Fruit fly (Drosophila melanogaster) Kc167 (cell line): ENCODE data around the gene CG33766.
"Not testable (repeated sequence)": the region's sequence is repeated elsewhere in the genome, so short reads cannot be mapped to it uniquely, and the experiment has no call there.

Experiments
- Myc ChIP-seq: fragments of >200 bp; optimal IDR thresholded peaks from 2 replicates; lab custom pipeline; 2017; ENCODE audit warnings: missing external identifiers
- Sin3A ChIP-seq: fragments of >200 bp; optimal IDR thresholded peaks from 2 replicates; lab custom pipeline; 2018; ENCODE audit warnings: missing external identifiers
- h ChIP-seq: fragments of >200 bp; optimal IDR thresholded peaks from 3 replicates; lab custom pipeline; 2018; ENCODE audit warnings: missing external identifiers
- insv ChIP-seq: fragments of >200 bp; optimal IDR thresholded peaks from 3 replicates; lab custom pipeline; 2018; ENCODE audit warnings: missing external identifiers
- psq ChIP-seq: fragments of >200 bp; optimal IDR thresholded peaks from 2 replicates; lab custom pipeline; 2017; ENCODE audit warnings: missing external identifiers
- ttk ChIP-seq: sonication (Bioruptor generic); optimal IDR thresholded peaks from 2 replicates; lab custom pipeline; 2017; ENCODE audit warnings: missing external identifiers

Gene CG33766

dm6 chr3L:22648372-22648771, 2.9 kb downstream of the CG33766 start, which contains the start of gene CG33770:
CG33770 (plus strand) TSS chr3L:22648672.
- no peak for TF ChIP-seq Sin3A (lab: Kevin White, UChicago)
- TF ChIP-seq psq (lab: Kevin White, UChicago): no peak
- no peak for TF ChIP-seq ttk (lab: Kevin White, UChicago)
- no peak for TF ChIP-seq Myc
- TF ChIP-seq h (lab: Kevin White, UChicago): no peak
- TF ChIP-seq insv: no peak

dm6 chr3L:22649096-22649495, 3.7 kb downstream of the CG33766 start, which contains the start of gene CG33771:
CG33771 (plus strand) TSS chr3L:22649396.
- no peak for TF ChIP-seq Sin3A (lab: Kevin White, UChicago)
- TF ChIP-seq Myc: no peak
- no peak for TF ChIP-seq h (lab: Kevin White, UChicago)
- TF ChIP-seq insv: no peak
- no peak for TF ChIP-seq ttk (lab: Kevin White, UChicago)
- TF ChIP-seq psq (lab: Kevin White, UChicago): no peak

- TF ChIP-seq psq (lab: Kevin White, UChicago): no peak
- TF ChIP-seq Sin3A (lab: Kevin White, UChicago): no peak
- TF ChIP-seq insv: no peak
These were observed 7.0 kb downstream of the CG33766 start, which contains the start of gene CG33772 for dm6 chr3L:22652425-22652824. CG33772 (minus strand) TSS chr3L:22652525.

- no peak for TF ChIP-seq Sin3A (lab: Kevin White, UChicago)
These were observed 19.7 kb downstream of the CG33766 start for dm6 chr3L:22665110-22665509.

DNA sequence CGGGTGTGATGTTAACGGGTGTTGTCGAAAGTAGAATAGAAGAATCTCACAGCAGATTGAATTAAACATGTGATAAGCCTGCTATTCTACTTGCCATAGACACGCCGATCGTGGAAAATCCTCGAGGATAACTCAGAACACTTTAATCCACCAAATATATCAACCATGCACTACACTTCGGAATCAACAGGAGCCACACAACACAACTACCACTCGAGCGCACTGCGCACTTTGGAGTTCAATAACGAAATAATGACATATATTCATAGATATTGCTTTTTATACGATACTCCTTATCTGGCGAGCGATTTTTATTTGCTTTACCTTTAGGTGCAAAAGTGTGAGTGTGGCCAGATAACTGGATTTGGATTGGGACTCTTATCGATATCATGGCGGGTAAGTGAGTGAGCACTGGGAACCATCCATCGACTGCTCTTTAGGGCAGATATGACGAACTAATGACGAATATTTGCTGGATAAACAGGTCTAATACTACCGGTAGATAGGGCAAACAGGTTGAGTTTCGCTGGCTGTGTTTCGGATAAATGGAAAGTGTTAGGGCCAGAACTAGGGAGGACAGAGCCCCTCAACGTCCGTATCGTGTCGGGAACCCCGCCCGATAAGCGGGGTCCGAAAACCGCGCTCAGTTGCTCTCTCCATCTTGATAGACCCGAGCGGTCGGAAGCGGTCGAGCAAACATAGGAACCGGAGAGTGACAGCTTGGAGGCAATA, 24.0 kb downstream of the CG33766 start, which contains the start of gene Jhbp6:
Jhbp6 (plus strand) TSS at position 682 of the 732 bp plus-strand sequence.
- TF ChIP-seq Sin3A (lab: Kevin White, UChicago) (no peak), insv (no peak), psq (lab: Kevin White, UChicago) (no peak), ttk (lab: Kevin White, UChicago) (no peak), Myc (no peak), h (lab: Kevin White, UChicago) (no peak)

- TF ChIP-seq ttk (lab: Kevin White, UChicago) (no peak), Myc (no peak), Sin3A (lab: Kevin White, UChicago) (no peak), psq (lab: Kevin White, UChicago) (no peak), h (lab: Kevin White, UChicago) (no peak), insv (no peak)
These were observed 24.7 kb downstream of the CG33766 start for dm6 chr3L:22670174-22670573.

- no peak for TF ChIP-seq Sin3A (lab: Kevin White, UChicago)
- no peak for TF ChIP-seq psq (lab: Kevin White, UChicago)
- TF ChIP-seq ttk (lab: Kevin White, UChicago): no peak
- TF ChIP-seq Myc: no peak
- TF ChIP-seq insv: no peak
- no peak for TF ChIP-seq h (lab: Kevin White, UChicago)
These were observed 26.4 kb downstream of the CG33766 start for dm6 chr3L:22671699-22672276.

- TF ChIP-seq Myc (no peak), Sin3A (lab: Kevin White, UChicago) (no peak), psq (lab: Kevin White, UChicago) (no peak), h (lab: Kevin White, UChicago) (no peak), ttk (lab: Kevin White, UChicago) (no peak), insv (no peak)
These were observed 35.5 kb downstream of the CG33766 start for dm6 chr3L:22680932-22681331.

dm6 chr3L:22686987-22687386, 41.6 kb downstream of the CG33766 start, which contains the start of the genes CG14455 and CG14456:
CG14455 (minus strand) TSS chr3L:22687087.
CG14456 (plus strand) TSS chr3L:22687222.
- no peak for TF ChIP-seq insv
- TF ChIP-seq h (lab: Kevin White, UChicago): no peak
- no peak for TF ChIP-seq psq (lab: Kevin White, UChicago)

DNA sequence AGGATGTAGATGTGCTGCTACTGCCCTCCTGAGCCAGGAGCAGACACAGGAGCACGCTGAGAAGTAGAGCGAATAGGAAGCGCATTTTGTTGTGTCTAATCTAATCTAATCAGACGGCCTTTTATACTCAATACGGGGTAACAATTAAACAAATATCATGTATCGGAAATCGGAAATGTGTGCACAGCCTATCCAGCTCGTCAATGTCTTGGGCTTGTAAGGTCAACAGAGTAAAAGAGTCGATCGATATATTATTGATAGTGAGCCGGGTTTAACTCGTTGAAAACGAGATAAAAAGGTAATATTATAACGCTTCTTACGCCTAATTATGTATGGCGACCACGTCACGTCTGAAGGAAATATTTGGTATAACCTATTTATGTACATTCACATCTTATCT, 47.0 kb downstream of the CG33766 start, which contains the start of gene CG14454:
CG14454 (minus strand) TSS at position 101 of the 400 bp plus-strand sequence.
- not testable (repeated sequence) for TF ChIP-seq Sin3A, h, ttk (lab: Kevin White, UChicago)

DNA sequence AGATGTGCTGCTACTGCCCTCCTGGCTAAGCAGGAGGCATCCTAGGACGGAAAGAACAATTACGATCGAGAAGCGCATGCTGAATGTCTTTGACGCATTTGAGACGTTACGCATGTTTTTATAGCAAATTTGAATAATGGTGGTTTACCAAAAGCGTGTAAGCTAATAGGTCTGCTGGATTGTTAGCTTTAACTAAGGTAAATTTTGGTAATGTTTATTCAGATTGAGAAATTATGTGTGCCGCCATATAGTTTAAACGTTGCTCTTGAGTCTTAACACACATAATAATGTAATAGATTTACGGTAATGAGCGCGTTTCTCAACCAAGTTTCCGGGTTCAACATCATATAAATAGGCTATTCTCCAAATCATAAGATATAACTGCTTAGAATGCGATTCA, 48.3 kb downstream of the CG33766 start, which contains the start of the genes CG12546 and CG14453:
CG12546 (minus strand) TSS at position 101 of the 400 bp plus-strand sequence.
CG14453 (plus strand) TSS at position 372 of the 400 bp plus-strand sequence.
- no peak for TF ChIP-seq Sin3A (lab: Kevin White, UChicago)
- TF ChIP-seq h (lab: Kevin White, UChicago): no peak
- TF ChIP-seq psq (lab: Kevin White, UChicago): no peak
- TF ChIP-seq Myc: no peak
- TF ChIP-seq ttk (lab: Kevin White, UChicago): no peak
- no peak for TF ChIP-seq insv

dm6 chr3L:22695653-22696052, 50.2 kb downstream of the CG33766 start, which contains the start of gene CG14452:
CG14452 (plus strand) TSS chr3L:22695953.
- no peak for TF ChIP-seq psq (lab: Kevin White, UChicago)
- no peak for TF ChIP-seq Sin3A (lab: Kevin White, UChicago)
- no peak for TF ChIP-seq h (lab: Kevin White, UChicago)
- no peak for TF ChIP-seq ttk (lab: Kevin White, UChicago)
- no peak for TF ChIP-seq Myc
